Fruit fly (Drosophila melanogaster): ENCODE data around the gene Dcr-1.

The Dcr-1 gene

dm6 chr3R:22753895-22754774, 13.2 kb upstream of the Dcr-1 start (continued):
- TF ChIP-seq cwo (GFP tag; optimal IDR thresholded peaks at IDR 0.05) = peak; percentile 45
- peak; percentile 81 for TF ChIP-seq crol (GFP tag; IDR thresholded peaks at IDR 0.05)
- TF ChIP-seq nerfin-1 (tag; optimal IDR thresholded peaks at IDR 0.05) = peak; percentile 17
- TF ChIP-seq CG1602 (GFP tag; optimal IDR thresholded peaks at IDR 0.05) = peak; percentile 43
- no peak for TF ChIP-seq CG12299 (tag; optimal IDR thresholded peaks at IDR 0.05)
- TF ChIP-seq D19B (GFP tag; optimal IDR thresholded peaks at IDR 0.05) = peak; percentile 59
- no peak for TF ChIP-seq seq (GFP tag; IDR thresholded peaks at IDR 0.05)
- TF ChIP-seq Blimp-1 (GFP tag; optimal IDR thresholded peaks at IDR 0.05) = peak; percentile 51
- TF ChIP-seq CG9817 (tag; optimal IDR thresholded peaks at IDR 0.05) = peak; percentile 41
- no peak for TF ChIP-seq cad (GFP tag; optimal IDR thresholded peaks at IDR 0.05)
- peak; percentile 71 for TF ChIP-seq CG3281 (GFP tag; optimal IDR thresholded peaks at IDR 0.05)
- TF ChIP-seq Ssrp (tag; optimal IDR thresholded peaks at IDR 0.05) = peak; percentile 58
- TF ChIP-seq CG11093 (GFP tag; IDR thresholded peaks at IDR 0.05) = no peak
- TF ChIP-seq NC2β (GFP tag; optimal IDR thresholded peaks at IDR 0.05) = no peak
- TF ChIP-seq Dad (GFP tag; optimal IDR thresholded peaks at IDR 0.05) = no peak
- TF ChIP-seq CG18011 (GFP tag; optimal IDR thresholded peaks at IDR 0.05) = peak; percentile 25
- 0 out of 3 replicates have a peak, but pooled peaks have one; percentile 14 for TF ChIP-seq CG6791 (GFP tag; IDR thresholded peaks at IDR 0.05; ENCODE audit: partially characterized antibody)
- peak; percentile 91 for TF ChIP-seq CG17361 (GFP tag; IDR thresholded peaks at IDR 0.05)
- TF ChIP-seq kni (GFP tag; optimal IDR thresholded peaks at IDR 0.05) = no peak
- no peak for TF ChIP-seq BEAF-32 (GFP tag; optimal IDR thresholded peaks at IDR 0.05)
- no peak for TF ChIP-seq CG8359 (GFP tag; optimal IDR thresholded peaks at IDR 0.05; ENCODE audit: borderline replicate concordance)
- peak; percentile 55; the same call in 1 of the 2 replicates for TF ChIP-seq E2f1 (GFP tag; IDR thresholded peaks at IDR 0.05)
- peak; percentile 33 for TF ChIP-seq CG6654 (GFP tag; optimal IDR thresholded peaks at IDR 0.05)
- TF ChIP-seq Trl (optimal IDR thresholded peaks at IDR 0.05) = peak; percentile 61 to 66
- peak; percentile 22 for TF ChIP-seq Trl (GFP tag; optimal IDR thresholded peaks at IDR 0.05)
- TF ChIP-seq ken (GFP tag; IDR thresholded peaks at IDR 0.05) = peak; percentile 70; the same call in 2 of the 3 replicates
- peak; percentile 23; the same call in 1 of the 2 replicates for TF ChIP-seq Oaz (GFP tag; IDR thresholded peaks at IDR 0.05)
- TF ChIP-seq CG30020 (tag; optimal IDR thresholded peaks at IDR 0.05) = peak; percentile 17
- peak; percentile 6; the same call in 1 of the 2 replicates for TF ChIP-seq ap (GFP tag; IDR thresholded peaks at IDR 0.05)
- TF ChIP-seq CG13123 (GFP tag; optimal IDR thresholded peaks at IDR 0.05) = peak; percentile 42
- TF ChIP-seq ems (GFP tag; optimal IDR thresholded peaks at IDR 0.05) = peak; percentile 9
- TF ChIP-seq CG8290 (GFP tag; optimal IDR thresholded peaks at IDR 0.05) = no peak
- peak in 1 of 2 experiments; percentile 73 for TF ChIP-seq CG8290 (tag; optimal IDR thresholded peaks at IDR 0.05)
- TF ChIP-seq Poxn (GFP tag; IDR thresholded peaks at IDR 0.05) = no peak
- TF ChIP-seq bigmax (GFP tag; optimal IDR thresholded peaks at IDR 0.05) = peak; percentile 31
- TF ChIP-seq CG7987 (GFP tag; optimal IDR thresholded peaks at IDR 0.05) = peak; percentile 41
- TF ChIP-seq CG10543 (GFP tag; optimal IDR thresholded peaks at IDR 0.05) = peak; percentile 90
- peak; percentile 78 for TF ChIP-seq nmo (GFP tag; optimal IDR thresholded peaks at IDR 0.05)
- no peak for TF ChIP-seq CG4854 (GFP tag; optimal IDR thresholded peaks at IDR 0.05)
- TF ChIP-seq Nf-YB (GFP tag; optimal IDR thresholded peaks at IDR 0.05) = peak; percentile 26
- no peak for TF ChIP-seq HmgD (GFP tag; optimal IDR thresholded peaks at IDR 0.05)
- no peak for TF ChIP-seq luna (GFP tag; optimal IDR thresholded peaks at IDR 0.05)
- no peak; the same call in 1 of the 2 replicates for TF ChIP-seq sens-2 (GFP tag; IDR thresholded peaks at IDR 0.05)
- peak; percentile 56; the same call in 1 of the 2 replicates for TF ChIP-seq tna (GFP tag; IDR thresholded peaks at IDR 0.05; ENCODE audit: partially characterized antibody)
- no peak for TF ChIP-seq mld (GFP tag; IDR thresholded peaks at IDR 0.05; ENCODE audit: partially characterized antibody)
- TF ChIP-seq Dek (tag; optimal IDR thresholded peaks at IDR 0.05) = peak; percentile 58
- peak; percentile 21 for TF ChIP-seq gcm2 (GFP tag; optimal IDR thresholded peaks at IDR 0.05)
- 0 out of 2 replicates have a peak, but pooled peaks have one; percentile 48 for TF ChIP-seq gsb (GFP tag; IDR thresholded peaks at IDR 0.05)
